Fruit fly (Drosophila melanogaster) whole organism, embryonic: Measurements from ENCODE around the gene CG10725.

Experiments used
- CG11723 ChIP-seq: fragments of 200-800 bp; sonication (Bioruptor generic); optimal IDR thresholded peaks from 2 replicates; lab custom pipeline; 2017; ENCODE audit warnings: missing biosample characterization, mild to moderate bottlenecking, missing genetic modification characterization
- CG13123 ChIP-seq: fragments of 200-800 bp; sonication (Bioruptor generic); optimal IDR thresholded peaks from 2 replicates; lab custom pipeline; 2016; ENCODE audit warnings: missing biosample characterization, missing genetic modification characterization
- CG3065 ChIP-seq: fragments of 200-800 bp; sonication (Bioruptor generic); optimal IDR thresholded peaks from 2 replicates; lab custom pipeline; 2016; ENCODE audit warnings: missing biosample characterization, missing genetic modification characterization
- CG5180 ChIP-seq: fragments of 200-800 bp; sonication (Bioruptor generic); optimal IDR thresholded peaks from 3 replicates; lab custom pipeline; 2017; ENCODE audit warnings: missing biosample characterization, missing genetic modification characterization, mild to moderate bottlenecking, moderate library complexity, missing genetic modification reagents
- ap ChIP-seq: fragments of 200-800 bp; sonication (Bioruptor generic); IDR thresholded peaks from 2 replicates; pipeline ENCODE4 v1.3.6; 2022; ENCODE audit warnings: missing biosample characterization, missing genetic modification characterization
- ash1 ChIP-seq: fragments of 200-800 bp; sonication (Bioruptor generic); optimal IDR thresholded peaks from 2 replicates; lab custom pipeline; 2018; ENCODE audit warnings: missing biosample characterization, mild to moderate bottlenecking, missing genetic modification characterization

- TF ChIP-seq ap (no peak), CG11723 (no peak), ash1 (GFP tag; lab: Kevin White, UChicago) (no peak), CG13123 (GFP tag; lab: Kevin White, UChicago) (no peak), CG3065 (GFP tag; lab: Kevin White, UChicago) (no peak), CG5180 (GFP tag; lab: Kevin White, UChicago) (no peak)
Observed at dm6 chr3L:13420212-13420611, 17.5 kb upstream of the CG10725 start.
